Fruit fly (Drosophila melanogaster) whole organism: ENCODE results near the gene CG33120.

Experiments used
- CG8478 ChIP-seq: fragments of >200 bp; optimal IDR thresholded peaks from 2 replicates; lab custom pipeline; 2018; ENCODE audit warnings: inconsistent platforms
- EcR ChIP-seq, 2 experiments: fragments of >200 bp; optimal IDR thresholded peaks; 2 replicates each; lab custom pipeline; 2017; ENCODE audit warnings: missing biosample characterization in 2 of 2, missing genetic modification characterization in 2 of 2, missing genetic modification reagents in 2 of 2
- pan ChIP-seq: fragments of >200 bp; optimal IDR thresholded peaks from 2 replicates; lab custom pipeline; 2017

- TF ChIP-seq pan, result no peak
- TF ChIP-seq CG8478 (lab: Kevin White, UChicago), result no peak
- no peak for TF ChIP-seq EcR (GFP tag; optimal IDR thresholded peaks at IDR 0.05; lab: Kevin White, UChicago)
Measured at dm6 chr2L:18843560-18843959, 819 bp downstream of the CG33120 start.
